Worm (Caenorhabditis elegans) whole organism, L1 larva: ENCODE results near the gene fbxb-71.

Experiments used
- Y116A8C.19 ChIP-seq: sonication (generic microtip); optimal IDR thresholded peaks from 2 replicates; lab custom pipeline; 2016; ENCODE audit warnings: missing compliant biosample characterization, missing genetic modification characterization, borderline replicate concordance
- fkh-10 ChIP-seq: sonication (generic microtip); optimal IDR thresholded peaks from 2 replicates; lab custom pipeline; 2017; ENCODE audit warnings: missing biosample characterization, missing genetic modification reagents, missing genetic modification characterization
- grh-1 ChIP-seq: fragments of 200-800 bp; sonication (Bioruptor generic); IDR thresholded peaks from 2 replicates; pipeline ENCODE4 v1.3.6; 2022; ENCODE audit warnings: missing genetic modification reagents, missing genetic modification characterization, missing compliant biosample characterization
- lsy-2 ChIP-seq, 2 experiments: fragments of 150-350 bp; optimal IDR thresholded peaks; 2 replicates each; lab custom pipeline; 2014; ENCODE audit warnings: missing biosample characterization in 2 of 2, missing genetic modification characterization in 2 of 2
- mdl-1 ChIP-seq, 2 experiments: fragments of 150-350 bp; optimal IDR thresholded peaks; 2 replicates each; lab custom pipeline; 2014 to 2017; ENCODE audit warnings: missing biosample characterization in 2 of 2, missing genetic modification characterization in 2 of 2, inconsistent platforms in 1 of 2
- nhr-20 ChIP-seq: sonication (generic microtip); optimal IDR thresholded peaks from 2 replicates; lab custom pipeline; 2016; ENCODE audit warnings: mild to moderate bottlenecking, missing genetic modification characterization, missing compliant biosample characterization

- TF ChIP-seq nhr-20 (tag; lab: Kevin White, UChicago) (no peak), mdl-1 (tag; optimal IDR thresholded peaks at IDR 0.05; lab: Kevin White, UChicago) (no peak), lsy-2 (tag; optimal IDR thresholded peaks at IDR 0.05; lab: Kevin White, UChicago) (no peak), grh-1 (no peak), Y116A8C.19 (tag; lab: Kevin White, UChicago) (no peak), fkh-10 (no peak)
Measured at ce11 chrX:3252500-3252899, 10.2 kb upstream of the fbxb-71 start, which contains the start of gene tba-9.
